Comparison of ENCODE assay signal across 2 fruit fly cellular contexts in genomic region chr3R:6605142-6605541, dm6.
TF ChIP-seq lines count a peak whose summit lies in the region.

No protein-coding gene starts in this region.

- TF ChIP-seq CTCF in S2 (optimal IDR thresholded peaks at IDR 0.05; lab: Kevin White, UChicago): peak; percentile 21 to 73
- peak; percentile 57 for TF ChIP-seq CTCF in whole organism, embryonic (GFP tag; optimal IDR thresholded peaks at IDR 0.05; lab: Kevin White, UChicago)

TF ChIP-seq in whole organism, embryonic, 481 proteins besides CTCF, POLR2A, EP300 and RAD21:
- TF ChIP-seq Sin3A (optimal IDR thresholded peaks at IDR 0.05; lab: Kevin White, UChicago): no peak
- TF ChIP-seq GATAe (GFP tag; conservative IDR thresholded peaks at IDR 0.05; lab: Robert Waterston, UW): no peak
- TF ChIP-seq CG7745 (tag; optimal IDR thresholded peaks at IDR 0.05; lab: Kevin White, UChicago): no peak
- no peak for TF ChIP-seq CG34422 (GFP tag; IDR thresholded peaks at IDR 0.05; lab: Robert Waterston, UW)
- no peak for TF ChIP-seq HLH3B (GFP tag; IDR thresholded peaks at IDR 0.05; lab: Robert Waterston, UW)
- TF ChIP-seq cwo (GFP tag; optimal IDR thresholded peaks at IDR 0.05; lab: Kevin White, UChicago): no peak
- no peak for TF ChIP-seq CG17802 (tag; optimal IDR thresholded peaks at IDR 0.05; lab: Kevin White, UChicago)
- TF ChIP-seq CG4360 (GFP tag; IDR thresholded peaks at IDR 0.05; lab: Robert Waterston, UW): no peak
- no peak for TF ChIP-seq jigr1 (GFP tag; IDR thresholded peaks at IDR 0.05; lab: Robert Waterston, UW)
- no peak for TF ChIP-seq Abd-B (GFP tag; optimal IDR thresholded peaks at IDR 0.05; lab: Kevin White, UChicago)
- no peak for TF ChIP-seq emc (GFP tag; optimal IDR thresholded peaks at IDR 0.05; lab: Kevin White, UChicago)
- no peak for TF ChIP-seq Aef1 (GFP tag; IDR thresholded peaks at IDR 0.05; lab: Robert Waterston, UW)
- no peak for TF ChIP-seq dati (GFP tag; IDR thresholded peaks at IDR 0.05; lab: Robert Waterston, UW)
- no peak for TF ChIP-seq CG42726 (GFP tag; IDR thresholded peaks at IDR 0.05; lab: Robert Waterston, UW; ENCODE audit: partially characterized antibody)
